Worm (Caenorhabditis elegans) whole organism, mixed stage, embryonic: ENCODE results near the gene pqbp-1.1.

ENCODE experiments used
- M03D4.4 ChIP-seq: sonication (generic microtip); optimal IDR thresholded peaks from 2 replicates; lab custom pipeline; 2017; ENCODE audit warnings: mild to moderate bottlenecking, missing genetic modification characterization, missing compliant biosample characterization
- bed-3 ChIP-seq: fragments of 200-800 bp; sonication (Bioruptor generic); optimal IDR thresholded peaks from 3 replicates; lab custom pipeline; 2018; ENCODE audit warnings: mild to moderate bottlenecking, missing genetic modification characterization, moderate library complexity, missing compliant biosample characterization
- blmp-1 ChIP-seq: fragments of 150-350 bp; optimal IDR thresholded peaks from 2 replicates; lab custom pipeline; 2014; ENCODE audit warnings: missing biosample characterization, missing genetic modification characterization
- ceh-39 ChIP-seq: fragments of 150-350 bp; optimal IDR thresholded peaks from 2 replicates; lab custom pipeline; 2014; ENCODE audit warnings: missing biosample characterization, missing genetic modification characterization
- ceh-43 ChIP-seq: fragments of 200-800 bp; sonication (Bioruptor generic); optimal IDR thresholded peaks from 2 replicates; lab custom pipeline; 2018; ENCODE audit warnings: mild to moderate bottlenecking, missing genetic modification characterization, moderate library complexity, missing compliant biosample characterization
- ceh-83 ChIP-seq: fragments of 200-800 bp; sonication (Bioruptor generic); optimal IDR thresholded peaks from 2 replicates; lab custom pipeline; 2018; ENCODE audit warnings: mild to moderate bottlenecking, missing genetic modification characterization, missing compliant biosample characterization
- ces-1 ChIP-seq: fragments of 150-350 bp; optimal IDR thresholded peaks from 2 replicates; lab custom pipeline; 2014; ENCODE audit warnings: missing biosample characterization, missing genetic modification reagents, missing genetic modification characterization
- cnd-1 ChIP-seq: fragments of 200-800 bp; sonication (Bioruptor generic); optimal IDR thresholded peaks from 2 replicates; lab custom pipeline; 2018; ENCODE audit warnings: mild to moderate bottlenecking, missing genetic modification characterization, missing compliant biosample characterization
- drap-1 ChIP-seq: fragments of 200-800 bp; sonication (Bioruptor generic); optimal IDR thresholded peaks from 3 replicates; lab custom pipeline; 2018; ENCODE audit warnings: mild to moderate bottlenecking, missing genetic modification characterization, missing compliant biosample characterization
- elt-1 ChIP-seq: sonication (generic microtip); optimal IDR thresholded peaks from 2 replicates; lab custom pipeline; 2017; ENCODE audit warnings: missing genetic modification characterization, mild to moderate bottlenecking, missing compliant biosample characterization, antibody characterized with exemption, moderate library complexity, borderline replicate concordance; ENCODE audit not compliant: insufficient read depth
- elt-3 ChIP-seq: fragments of 150-350 bp; optimal IDR thresholded peaks from 2 replicates; lab custom pipeline; 2014; ENCODE audit warnings: missing biosample characterization, missing genetic modification characterization
- flh-1 ChIP-seq: fragments of 200-800 bp; sonication (Bioruptor generic); optimal IDR thresholded peaks from 2 replicates; lab custom pipeline; 2018; ENCODE audit warnings: mild to moderate bottlenecking, missing genetic modification characterization, moderate library complexity, missing compliant biosample characterization
- hlh-1 ChIP-seq: fragments of 150-350 bp; optimal IDR thresholded peaks from 2 replicates; lab custom pipeline; 2014; ENCODE audit warnings: missing biosample characterization, missing genetic modification reagents, missing genetic modification characterization
- lin-13 ChIP-seq: fragments of 150-350 bp; optimal IDR thresholded peaks from 2 replicates; lab custom pipeline; 2014; ENCODE audit warnings: missing biosample characterization, missing genetic modification characterization
- lin-32 ChIP-seq: fragments of 200-800 bp; sonication (Bioruptor generic); optimal IDR thresholded peaks from 2 replicates; lab custom pipeline; 2018; ENCODE audit warnings: mild to moderate bottlenecking, missing genetic modification characterization, missing compliant biosample characterization
- lsy-2 ChIP-seq: fragments of 150-350 bp; optimal IDR thresholded peaks from 2 replicates; lab custom pipeline; 2014; ENCODE audit warnings: missing biosample characterization, missing genetic modification characterization
- mab-5 ChIP-seq: fragments of 150-350 bp; optimal IDR thresholded peaks from 2 replicates; lab custom pipeline; 2014; ENCODE audit warnings: missing biosample characterization, missing genetic modification characterization
- mep-1 ChIP-seq: fragments of 150-350 bp; optimal IDR thresholded peaks from 2 replicates; lab custom pipeline; 2017; ENCODE audit warnings: missing biosample characterization, missing genetic modification reagents, missing genetic modification characterization, inconsistent platforms
- mls-2 ChIP-seq: sonication (generic microtip); optimal IDR thresholded peaks from 2 replicates; lab custom pipeline; 2016; ENCODE audit warnings: mild to moderate bottlenecking, missing genetic modification characterization, moderate library complexity, missing compliant biosample characterization
- nhr-12 ChIP-seq: fragments of 150-350 bp; optimal IDR thresholded peaks from 2 replicates; lab custom pipeline; 2014; ENCODE audit warnings: missing biosample characterization, missing genetic modification characterization
- nhr-2 ChIP-seq: fragments of 150-350 bp; optimal IDR thresholded peaks from 2 replicates; lab custom pipeline; 2014; ENCODE audit warnings: missing biosample characterization, missing genetic modification characterization
- nhr-28 ChIP-seq: fragments of 150-350 bp; optimal IDR thresholded peaks from 2 replicates; lab custom pipeline; 2014; ENCODE audit warnings: missing biosample characterization, missing genetic modification characterization
- nhr-76 ChIP-seq: sonication (generic microtip); optimal IDR thresholded peaks from 2 replicates; lab custom pipeline; 2017; ENCODE audit warnings: missing biosample characterization, missing genetic modification characterization
- pha-4 ChIP-seq: fragments of 150-350 bp; optimal IDR thresholded peaks from 2 replicates; lab custom pipeline; 2018; ENCODE audit warnings: missing biosample characterization, missing genetic modification reagents, missing genetic modification characterization
- snpc-4 ChIP-seq: fragments of 150-350 bp; optimal IDR thresholded peaks from 2 replicates; lab custom pipeline; 2014; ENCODE audit warnings: missing biosample characterization, missing genetic modification characterization
- sptf-1 ChIP-seq: sonication (generic microtip); optimal IDR thresholded peaks from 2 replicates; lab custom pipeline; 2017; ENCODE audit warnings: mild to moderate bottlenecking, missing genetic modification characterization, moderate library complexity, missing compliant biosample characterization
- tbx-8 ChIP-seq: fragments of 200-800 bp; sonication (Bioruptor generic); optimal IDR thresholded peaks from 2 replicates; lab custom pipeline; 2018; ENCODE audit warnings: mild to moderate bottlenecking, missing genetic modification characterization, moderate library complexity, missing compliant biosample characterization
- unc-120 ChIP-seq: sonication (generic microtip); optimal IDR thresholded peaks from 2 replicates; lab custom pipeline; 2017; ENCODE audit warnings: missing genetic modification characterization, missing compliant biosample characterization; ENCODE audit not compliant: poor library complexity, severe bottlenecking
- unc-39 ChIP-seq: fragments of 150-350 bp; optimal IDR thresholded peaks from 2 replicates; lab custom pipeline; 2014; ENCODE audit warnings: missing biosample characterization, missing genetic modification characterization
- unc-62 ChIP-seq: fragments of 150-350 bp; optimal IDR thresholded peaks from 2 replicates; lab custom pipeline; 2014; ENCODE audit warnings: missing biosample characterization, missing genetic modification reagents, missing genetic modification characterization
- zip-8 ChIP-seq: fragments of 150-350 bp; optimal IDR thresholded peaks from 2 replicates; lab custom pipeline; 2014; ENCODE audit warnings: missing biosample characterization, missing genetic modification characterization
- ztf-11 ChIP-seq: fragments of 150-350 bp; optimal IDR thresholded peaks from 2 replicates; lab custom pipeline; 2014; ENCODE audit warnings: missing biosample characterization, missing genetic modification characterization

pqbp-1.1 gene

DNA sequence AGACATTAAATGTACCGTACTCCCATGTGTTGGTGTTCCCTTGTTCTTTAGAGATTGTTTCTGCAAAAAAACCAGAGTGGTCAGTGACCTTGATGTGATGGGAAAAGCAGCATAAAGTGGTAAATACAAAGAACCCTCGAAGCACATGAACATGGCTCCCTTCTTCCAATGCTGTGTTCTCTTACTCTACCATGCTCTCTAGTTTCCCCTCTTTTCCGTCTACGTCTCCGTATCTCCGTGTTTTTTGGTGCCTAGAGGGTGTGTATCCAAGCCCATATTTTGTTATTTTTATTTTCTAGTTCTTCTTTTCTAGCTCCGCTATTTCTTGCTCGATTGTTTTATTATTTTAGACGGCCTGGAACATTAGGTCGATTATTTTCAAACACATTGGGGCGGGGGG, 45.1 kb upstream of the pqbp-1.1 start:
- TF ChIP-seq nhr-12 (tag; lab: Kevin White, UChicago): no peak
- no peak for TF ChIP-seq lin-32 (GFP tag; lab: Kevin White, UChicago)
- TF ChIP-seq tbx-8: no peak
- no peak for TF ChIP-seq elt-3 (tag; lab: Kevin White, UChicago)
- no peak for TF ChIP-seq unc-120 (tag; lab: Kevin White, UChicago)
- TF ChIP-seq snpc-4 (tag; lab: Kevin White, UChicago): no peak

- TF ChIP-seq flh-1 (GFP tag; lab: Kevin White, UChicago): no peak
- TF ChIP-seq nhr-28: no peak
- no peak for TF ChIP-seq unc-39
- no peak for TF ChIP-seq hlh-1
- TF ChIP-seq tbx-8: no peak
- no peak for TF ChIP-seq unc-62 (GFP tag; lab: Kevin White, UChicago)
- no peak for TF ChIP-seq elt-3 (tag; lab: Kevin White, UChicago)
- no peak for TF ChIP-seq nhr-76 (tag; lab: Kevin White, UChicago)
- no peak for TF ChIP-seq lin-13 (tag; lab: Kevin White, UChicago)
- TF ChIP-seq drap-1 (GFP tag; lab: Kevin White, UChicago): no peak
- TF ChIP-seq nhr-12 (tag; lab: Kevin White, UChicago): no peak
- no peak for TF ChIP-seq pha-4 (tag; lab: Kevin White, UChicago)
- TF ChIP-seq unc-120 (tag; lab: Kevin White, UChicago): no peak
- no peak for TF ChIP-seq ceh-43 (GFP tag; lab: Kevin White, UChicago)
- TF ChIP-seq zip-8 (tag; lab: Kevin White, UChicago): no peak
- TF ChIP-seq mab-5 (tag; lab: Kevin White, UChicago): no peak
- TF ChIP-seq nhr-2 (tag; lab: Kevin White, UChicago): no peak
- TF ChIP-seq mls-2 (tag; lab: Kevin White, UChicago): no peak
Measured at ce11 chrIV:305101-305500, 43.6 kb upstream of the pqbp-1.1 start.

- TF ChIP-seq M03D4.4 (tag; lab: Kevin White, UChicago) (no peak), unc-120 (tag; lab: Kevin White, UChicago) (no peak), drap-1 (GFP tag; lab: Kevin White, UChicago) (no peak), unc-62 (GFP tag; lab: Kevin White, UChicago) (no peak), blmp-1 (tag; lab: Kevin White, UChicago) (no peak), zip-8 (tag; lab: Kevin White, UChicago) (no peak), ceh-39 (no peak), ces-1 (GFP tag; lab: Kevin White, UChicago) (no peak), cnd-1 (no peak), tbx-8 (no peak), elt-1 (tag; lab: Kevin White, UChicago) (no peak), lsy-2 (tag; lab: Kevin White, UChicago) (no peak), sptf-1 (tag; lab: Kevin White, UChicago) (no peak), mab-5 (tag; lab: Kevin White, UChicago) (no peak), mls-2 (tag; lab: Kevin White, UChicago) (no peak), pha-4 (tag; lab: Kevin White, UChicago) (no peak), ztf-11 (tag; lab: Kevin White, UChicago) (no peak), mep-1 (tag; lab: Kevin White, UChicago) (no peak), nhr-12 (tag; lab: Kevin White, UChicago) (no peak)
Measured at ce11 chrIV:303264-303663, 41.8 kb upstream of the pqbp-1.1 start.

DNA sequence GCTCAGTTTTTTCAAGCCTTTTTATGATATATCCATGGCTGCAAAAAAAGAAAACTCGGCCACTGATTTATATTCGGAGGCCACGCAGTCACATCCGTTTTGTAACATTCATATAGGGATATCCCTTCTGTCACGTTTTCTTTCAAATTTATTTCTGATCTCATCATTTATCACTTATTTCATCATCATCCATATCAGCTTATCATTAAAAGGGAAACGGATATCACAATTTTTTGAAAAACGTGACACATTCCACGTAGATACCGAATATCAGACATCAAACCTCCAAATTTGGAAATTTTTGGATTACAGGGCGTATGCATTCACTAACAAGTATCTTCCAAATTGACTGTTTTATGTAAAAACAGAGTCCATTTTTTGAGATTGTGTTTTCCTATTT, 41.3 kb upstream of the pqbp-1.1 start:
- TF ChIP-seq elt-3 (tag; lab: Kevin White, UChicago): peak; percentile 3
- no peak for TF ChIP-seq mep-1 (tag; lab: Kevin White, UChicago)
- no peak for TF ChIP-seq sptf-1 (tag; lab: Kevin White, UChicago)
- TF ChIP-seq mls-2 (tag; lab: Kevin White, UChicago): no peak
- no peak for TF ChIP-seq ceh-83
- TF ChIP-seq bed-3 (GFP tag; lab: Kevin White, UChicago): no peak

DNA sequence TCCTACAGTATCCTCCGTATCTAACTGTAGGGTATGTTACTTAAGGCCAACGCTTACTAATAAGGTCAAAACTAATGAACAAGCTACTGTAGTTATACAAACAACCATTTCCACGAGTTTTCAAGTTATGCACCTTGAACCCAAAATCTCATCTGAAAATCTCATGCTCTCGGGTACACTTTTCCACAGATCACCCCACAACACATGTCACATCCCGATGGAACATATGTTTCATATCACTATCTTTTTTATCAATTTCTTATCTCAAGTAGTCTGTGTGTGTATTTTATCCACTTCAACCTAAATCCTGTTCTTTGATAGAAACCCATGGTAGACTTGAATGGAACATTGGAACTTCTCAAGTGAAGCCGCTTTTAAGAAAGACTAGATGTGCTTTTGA, 38.8 kb upstream of the pqbp-1.1 start:
- TF ChIP-seq nhr-2 (tag; lab: Kevin White, UChicago): no peak
